Worm (Caenorhabditis elegans) whole organism, early embryonic: ENCODE results near the gene E02C12.9.

ENCODE experiments used
- B0310.2 ChIP-seq: sonication (generic microtip); optimal IDR thresholded peaks from 2 replicates; lab custom pipeline; 2016; ENCODE audit warnings: mild to moderate bottlenecking, missing genetic modification characterization, missing compliant biosample characterization
- F13C5.2 ChIP-seq: sonication (generic microtip); optimal IDR thresholded peaks from 2 replicates; lab custom pipeline; 2017; ENCODE audit warnings: mild to moderate bottlenecking, missing genetic modification characterization, inconsistent platforms, missing compliant biosample characterization
- aly-1 ChIP-seq: sonication (generic microtip); optimal IDR thresholded peaks from 2 replicates; lab custom pipeline; 2016; ENCODE audit warnings: missing genetic modification characterization, missing compliant biosample characterization
- ama-1 ChIP-seq: fragments of 150-350 bp; optimal IDR thresholded peaks from 2 replicates; lab custom pipeline; 2014
- ceh-13 ChIP-seq: fragments of 200-800 bp; sonication (Bioruptor generic); optimal IDR thresholded peaks from 2 replicates; lab custom pipeline; 2018; ENCODE audit warnings: mild to moderate bottlenecking, missing genetic modification characterization, missing compliant biosample characterization
- ceh-36 ChIP-seq: sonication (generic microtip); optimal IDR thresholded peaks from 2 replicates; lab custom pipeline; 2016; ENCODE audit warnings: missing genetic modification characterization, inconsistent platforms, missing compliant biosample characterization
- ets-7 ChIP-seq: sonication (generic microtip); optimal IDR thresholded peaks from 2 replicates; lab custom pipeline; 2016; ENCODE audit warnings: missing genotype, missing genetic modification characterization, missing compliant biosample characterization
- flt-1 ChIP-seq: fragments of 200-800 bp; sonication (Bioruptor generic); IDR thresholded peaks from 2 replicates; pipeline ENCODE4 v1.3.6; 2022; ENCODE audit warnings: missing genetic modification characterization, missing compliant biosample characterization
- hmbx-1 ChIP-seq: sonication (generic microtip); optimal IDR thresholded peaks from 2 replicates; lab custom pipeline; 2016; ENCODE audit warnings: mild to moderate bottlenecking, missing genetic modification characterization, missing compliant biosample characterization
- hmg-4 ChIP-seq: fragments of 200-800 bp; sonication (Bioruptor generic); optimal IDR thresholded peaks from 2 replicates; lab custom pipeline; 2018; ENCODE audit warnings: mild to moderate bottlenecking, missing genetic modification characterization, missing compliant biosample characterization
- hnd-1 ChIP-seq: sonication (generic microtip); optimal IDR thresholded peaks from 2 replicates; lab custom pipeline; 2016; ENCODE audit warnings: missing genetic modification characterization, missing compliant biosample characterization
- pes-1 ChIP-seq: fragments of 200-800 bp; sonication (Bioruptor generic); IDR thresholded peaks from 2 replicates; pipeline ENCODE4 v1.3.6; 2022; ENCODE audit warnings: missing genetic modification reagents, missing genetic modification characterization, missing compliant biosample characterization
- scrt-1 ChIP-seq: fragments of 200-800 bp; sonication (Bioruptor generic); IDR thresholded peaks from 2 replicates; pipeline ENCODE4 v1.3.6; 2022; ENCODE audit warnings: missing genetic modification characterization, missing compliant biosample characterization
- sea-1 ChIP-seq: fragments of 200-800 bp; sonication (Bioruptor generic); conservative IDR thresholded peaks from 2 replicates; pipeline ENCODE4 v1.3.6; 2022; ENCODE audit warnings: missing genetic modification characterization, missing compliant biosample characterization
- tbx-11 ChIP-seq: fragments of 200-800 bp; sonication (Bioruptor generic); IDR thresholded peaks from 2 replicates; pipeline ENCODE4 v1.3.6; 2022; ENCODE audit warnings: missing genetic modification characterization, missing compliant biosample characterization
- tbx-37 ChIP-seq: fragments of 200-800 bp; sonication (Bioruptor generic); conservative IDR thresholded peaks from 2 replicates; pipeline ENCODE4 v1.3.6; 2022; ENCODE audit warnings: missing genetic modification reagents, missing genetic modification characterization, missing compliant biosample characterization
- tra-4 ChIP-seq: sonication (generic microtip); optimal IDR thresholded peaks from 2 replicates; lab custom pipeline; 2017; ENCODE audit warnings: missing genetic modification characterization, missing compliant biosample characterization

The E02C12.9 gene

DNA sequence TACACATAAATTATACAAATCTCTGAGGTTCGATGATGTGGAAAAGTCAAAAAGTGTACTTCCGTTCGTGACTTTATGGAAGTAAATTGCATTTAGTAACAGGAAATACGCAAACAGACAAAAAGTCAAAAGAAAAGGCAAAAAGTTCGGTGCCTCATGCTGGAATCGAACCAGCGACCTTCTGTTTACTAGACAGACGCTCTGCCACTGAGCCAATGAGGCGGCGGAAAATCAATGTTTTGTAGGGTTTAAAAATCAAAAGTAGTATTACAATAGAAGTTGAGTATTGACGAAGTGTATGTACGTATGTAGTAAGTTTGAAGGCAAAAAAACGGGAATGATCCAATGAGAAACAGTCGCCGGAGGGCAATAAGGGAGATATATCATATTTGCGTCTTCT, 31.6 kb upstream of the E02C12.9 start:
- no peak for TF ChIP-seq tbx-37 (GFP tag; lab: Robert Waterston, UW)
- no peak for TF ChIP-seq ets-7 (tag; lab: Kevin White, UChicago)
- no peak for TF ChIP-seq ceh-13 (GFP tag; lab: Kevin White, UChicago)
- TF ChIP-seq hnd-1 (tag; lab: Kevin White, UChicago) = no peak
- TF ChIP-seq hmbx-1 (tag; lab: Kevin White, UChicago) = no peak
- no peak for TF ChIP-seq ama-1 (lab: Kevin White, UChicago)
- no peak for TF ChIP-seq ceh-36
- TF ChIP-seq scrt-1 = no peak
- no peak for TF ChIP-seq tra-4 (tag; lab: Kevin White, UChicago)
- no peak for TF ChIP-seq hmg-4
- no peak for TF ChIP-seq F13C5.2
- no peak for TF ChIP-seq tbx-11 (GFP tag; lab: Robert Waterston, UW)
- no peak for TF ChIP-seq sea-1
- no peak for TF ChIP-seq pes-1 (GFP tag; lab: Robert Waterston, UW)

DNA sequence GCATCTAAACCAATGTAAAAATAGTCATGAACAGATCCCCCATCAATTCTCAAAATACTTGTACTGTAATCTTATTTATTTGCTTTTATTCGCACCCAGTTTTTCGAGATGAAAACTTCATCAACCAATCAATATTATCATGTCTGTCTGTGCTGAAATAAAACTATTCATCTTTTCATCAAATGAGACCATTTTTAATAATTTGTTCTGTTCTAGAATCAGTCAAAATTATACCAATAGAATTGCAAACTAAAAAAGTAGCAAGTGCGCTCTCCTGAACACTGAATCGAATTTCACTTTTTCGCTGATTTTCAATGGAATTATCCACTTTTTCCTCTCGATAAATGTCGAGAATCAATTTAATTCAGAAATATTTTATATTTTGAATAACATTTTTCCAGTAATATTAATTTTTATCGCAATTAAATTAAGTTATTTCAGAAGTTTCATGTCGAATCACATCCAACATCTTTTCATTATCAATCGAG, 24.7 kb upstream of the E02C12.9 start, which contains the start of gene trpp-4:
TSS of gene trpp-4 (plus strand) at position 442 of the 488 bp plus-strand sequence.
- TF ChIP-seq aly-1 (tag; lab: Kevin White, UChicago) (no peak), tbx-37 (GFP tag; lab: Robert Waterston, UW) (no peak), ets-7 (tag; lab: Kevin White, UChicago) (no peak), B0310.2 (no peak), ceh-36 (no peak), hnd-1 (tag; lab: Kevin White, UChicago) (no peak), F13C5.2 (no peak), tra-4 (tag; lab: Kevin White, UChicago) (no peak), tbx-11 (GFP tag; lab: Robert Waterston, UW) (no peak), pes-1 (GFP tag; lab: Robert Waterston, UW) (no peak), scrt-1 (no peak), ceh-13 (GFP tag; lab: Kevin White, UChicago) (no peak), ama-1 (lab: Kevin White, UChicago) (no peak), hmg-4 (no peak), hmbx-1 (tag; lab: Kevin White, UChicago) (no peak), flt-1 (GFP tag; lab: Robert Waterston, UW) (no peak), sea-1 (no peak)

DNA sequence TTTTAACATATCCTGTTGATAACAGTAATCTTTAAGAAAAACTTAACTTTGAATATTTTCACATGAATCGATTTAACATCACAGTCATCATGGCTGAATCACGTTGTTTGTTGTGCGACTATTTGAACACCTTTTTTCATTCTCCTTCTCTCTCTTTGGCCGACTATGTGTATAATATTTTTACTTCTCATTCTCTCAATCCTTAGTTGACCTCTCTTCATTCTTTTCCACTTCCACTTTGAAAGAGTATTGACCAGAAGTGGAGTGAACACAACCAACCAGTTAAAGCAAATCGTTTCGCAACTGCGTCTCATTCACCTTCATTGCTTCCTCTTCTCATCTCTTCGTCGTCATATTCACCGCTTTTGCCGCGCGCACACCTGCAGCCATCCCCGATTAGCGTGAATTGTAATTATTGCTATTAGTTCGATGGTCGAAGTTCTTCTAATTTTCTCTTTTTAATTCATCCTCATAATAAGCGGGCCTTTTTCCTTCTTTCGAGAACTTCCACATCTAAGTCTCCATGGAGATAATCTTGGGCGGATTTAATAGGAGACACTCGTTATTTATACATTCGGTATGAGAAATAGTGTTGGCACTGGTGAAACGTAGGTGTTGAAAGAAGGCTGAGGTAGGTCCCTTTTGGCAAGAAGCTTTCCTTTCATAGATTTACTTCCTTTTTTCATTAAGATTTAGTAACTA, 19.8 kb upstream of the E02C12.9 start:
- TF ChIP-seq ceh-13 (GFP tag; lab: Kevin White, UChicago) = no peak
- no peak for TF ChIP-seq hmg-4
- TF ChIP-seq tbx-37 (GFP tag; lab: Robert Waterston, UW) = no peak
- no peak for TF ChIP-seq ama-1 (lab: Kevin White, UChicago)
- no peak for TF ChIP-seq tra-4 (tag; lab: Kevin White, UChicago)
- no peak for TF ChIP-seq pes-1 (GFP tag; lab: Robert Waterston, UW)
- no peak for TF ChIP-seq B0310.2
- no peak for TF ChIP-seq hmbx-1 (tag; lab: Kevin White, UChicago)
- TF ChIP-seq aly-1 (tag; lab: Kevin White, UChicago) = no peak
- no peak for TF ChIP-seq ets-7 (tag; lab: Kevin White, UChicago)
- no peak for TF ChIP-seq tbx-11 (GFP tag; lab: Robert Waterston, UW)
- TF ChIP-seq flt-1 (GFP tag; lab: Robert Waterston, UW) = no peak
- no peak for TF ChIP-seq sea-1
- no peak for TF ChIP-seq hnd-1 (tag; lab: Kevin White, UChicago)
- TF ChIP-seq ceh-36 = no peak
- TF ChIP-seq F13C5.2 = no peak
- TF ChIP-seq scrt-1 = no peak

DNA sequence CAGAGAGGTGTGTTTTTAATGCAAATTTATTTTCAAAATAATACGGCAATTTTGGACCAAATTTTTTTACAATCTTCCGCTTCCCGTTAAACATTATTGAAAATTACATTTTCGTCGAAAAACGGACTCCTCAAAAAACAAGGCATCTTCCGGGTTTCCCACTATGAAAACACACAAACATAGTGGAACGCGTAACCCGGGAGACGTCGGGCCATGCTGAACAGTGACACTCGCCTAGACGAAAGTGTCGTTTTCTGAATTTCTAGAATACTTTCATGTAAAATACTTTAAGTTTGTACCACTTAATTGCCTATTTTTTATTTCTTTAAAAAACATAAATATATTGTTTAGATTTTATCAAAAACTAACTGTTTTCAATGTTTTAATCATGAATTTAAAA, 16.7 kb upstream of the E02C12.9 start:
- TF ChIP-seq hmg-4 (no peak), F13C5.2 (no peak), ceh-36 (no peak), pes-1 (GFP tag; lab: Robert Waterston, UW) (no peak), tbx-11 (GFP tag; lab: Robert Waterston, UW) (no peak)

DNA sequence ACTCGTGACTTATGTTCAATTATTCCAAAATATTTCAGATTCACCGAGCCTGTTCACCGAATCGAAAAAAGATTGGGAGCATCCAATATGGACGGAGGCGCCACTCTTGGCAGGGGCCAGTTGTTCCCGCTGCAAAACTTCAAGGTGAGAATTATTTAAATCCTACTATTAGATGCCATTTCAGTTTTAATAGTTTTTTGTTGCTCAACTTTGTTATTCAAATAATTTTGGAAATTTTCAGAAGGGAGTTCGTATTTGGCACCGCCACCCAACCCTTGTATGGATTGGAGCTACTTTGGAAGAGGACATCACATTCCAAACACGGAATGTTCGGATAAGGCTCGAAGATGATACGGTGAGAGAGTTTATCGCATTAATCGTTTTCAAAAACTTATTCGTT, 10.9 kb upstream of the E02C12.9 start, which contains the start of gene hum-2:
TSS of gene hum-2 (plus strand) at position 33 of the 400 bp plus-strand sequence.
- TF ChIP-seq pes-1 (GFP tag; lab: Robert Waterston, UW) (no peak), tbx-11 (GFP tag; lab: Robert Waterston, UW) (no peak), scrt-1 (no peak), tra-4 (tag; lab: Kevin White, UChicago) (no peak), ceh-36 (no peak)

DNA sequence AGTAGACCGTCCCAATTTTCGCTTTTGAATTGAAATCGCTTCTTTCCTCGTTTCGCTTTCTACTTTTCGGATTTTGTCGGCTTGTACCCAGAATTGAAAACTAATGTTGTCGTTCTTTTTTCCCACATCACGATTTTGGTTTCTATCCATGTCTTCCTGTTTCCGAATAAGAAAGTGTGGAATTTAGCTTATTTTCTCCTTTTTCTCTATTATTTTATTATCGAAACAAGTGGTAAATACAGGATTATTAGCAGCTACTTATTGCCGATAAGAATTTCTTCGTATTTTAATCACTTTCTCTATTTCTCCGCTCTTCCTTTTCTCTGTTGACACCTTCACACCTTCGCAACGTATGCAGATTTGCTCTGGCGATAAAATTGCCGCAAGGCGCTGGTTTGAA, 9.7 kb upstream of the E02C12.9 start:
- TF ChIP-seq hmg-4 = no peak
- TF ChIP-seq tra-4 (tag; lab: Kevin White, UChicago) = no peak
- no peak for TF ChIP-seq flt-1 (GFP tag; lab: Robert Waterston, UW)
- TF ChIP-seq ama-1 (lab: Kevin White, UChicago) = no peak
- TF ChIP-seq scrt-1 = no peak
- no peak for TF ChIP-seq tbx-37 (GFP tag; lab: Robert Waterston, UW)
- TF ChIP-seq aly-1 (tag; lab: Kevin White, UChicago) = no peak

DNA sequence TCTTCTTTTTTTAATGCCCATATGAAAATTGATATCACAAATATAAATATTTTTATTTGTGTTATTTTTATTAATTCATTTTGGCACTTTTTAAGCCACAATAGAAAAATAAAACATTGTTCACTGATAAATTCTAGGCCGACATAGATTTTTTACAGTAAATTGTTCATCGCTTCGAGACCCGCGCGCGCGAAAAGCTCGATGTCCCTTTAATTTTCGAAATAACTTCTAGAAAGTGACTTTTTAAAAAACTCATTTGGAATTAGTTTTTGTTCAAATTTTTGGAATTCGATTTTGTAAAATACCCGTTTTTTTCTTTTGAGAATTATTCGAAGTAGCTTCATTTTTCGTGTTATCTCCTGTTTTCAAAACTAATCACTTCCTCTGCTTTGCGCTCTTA, 9.1 kb upstream of the E02C12.9 start:
- TF ChIP-seq scrt-1 (no peak), ets-7 (tag; lab: Kevin White, UChicago) (no peak), ama-1 (lab: Kevin White, UChicago) (no peak), hnd-1 (tag; lab: Kevin White, UChicago) (no peak), tbx-37 (GFP tag; lab: Robert Waterston, UW) (no peak), tbx-11 (GFP tag; lab: Robert Waterston, UW) (no peak), hmbx-1 (tag; lab: Kevin White, UChicago) (no peak), B0310.2 (no peak), F13C5.2 (no peak), sea-1 (no peak), pes-1 (GFP tag; lab: Robert Waterston, UW) (no peak), aly-1 (tag; lab: Kevin White, UChicago) (no peak), ceh-13 (GFP tag; lab: Kevin White, UChicago) (no peak), flt-1 (GFP tag; lab: Robert Waterston, UW) (no peak), hmg-4 (no peak), tra-4 (tag; lab: Kevin White, UChicago) (no peak), ceh-36 (no peak)
